Worm (Caenorhabditis elegans) whole organism, mixed stage, embryonic: ENCODE results near the gene toh-1.
"Not testable (repeated sequence)": the region's sequence is repeated elsewhere in the genome, so short reads cannot be mapped to it uniquely, and the experiment has no call there.

Experiments used
- M03D4.4 ChIP-seq: sonication (generic microtip); optimal IDR thresholded peaks from 2 replicates; lab custom pipeline; 2017; ENCODE audit warnings: mild to moderate bottlenecking, missing genetic modification characterization, missing compliant biosample characterization
- bed-3 ChIP-seq: fragments of 200-800 bp; sonication (Bioruptor generic); optimal IDR thresholded peaks from 3 replicates; lab custom pipeline; 2018; ENCODE audit warnings: mild to moderate bottlenecking, missing genetic modification characterization, moderate library complexity, missing compliant biosample characterization
- blmp-1 ChIP-seq: fragments of 150-350 bp; optimal IDR thresholded peaks from 2 replicates; lab custom pipeline; 2014; ENCODE audit warnings: missing biosample characterization, missing genetic modification characterization
- ceh-39 ChIP-seq: fragments of 150-350 bp; optimal IDR thresholded peaks from 2 replicates; lab custom pipeline; 2014; ENCODE audit warnings: missing biosample characterization, missing genetic modification characterization
- ceh-43 ChIP-seq: fragments of 200-800 bp; sonication (Bioruptor generic); optimal IDR thresholded peaks from 2 replicates; lab custom pipeline; 2018; ENCODE audit warnings: mild to moderate bottlenecking, missing genetic modification characterization, moderate library complexity, missing compliant biosample characterization
- ces-1 ChIP-seq: fragments of 150-350 bp; optimal IDR thresholded peaks from 2 replicates; lab custom pipeline; 2014; ENCODE audit warnings: missing biosample characterization, missing genetic modification reagents, missing genetic modification characterization
- cnd-1 ChIP-seq: fragments of 200-800 bp; sonication (Bioruptor generic); optimal IDR thresholded peaks from 2 replicates; lab custom pipeline; 2018; ENCODE audit warnings: mild to moderate bottlenecking, missing genetic modification characterization, missing compliant biosample characterization
- elt-1 ChIP-seq: sonication (generic microtip); optimal IDR thresholded peaks from 2 replicates; lab custom pipeline; 2017; ENCODE audit warnings: missing genetic modification characterization, mild to moderate bottlenecking, missing compliant biosample characterization, antibody characterized with exemption, moderate library complexity, borderline replicate concordance; ENCODE audit not compliant: insufficient read depth
- elt-3 ChIP-seq: fragments of 150-350 bp; optimal IDR thresholded peaks from 2 replicates; lab custom pipeline; 2014; ENCODE audit warnings: missing biosample characterization, missing genetic modification characterization
- flh-1 ChIP-seq: fragments of 200-800 bp; sonication (Bioruptor generic); optimal IDR thresholded peaks from 2 replicates; lab custom pipeline; 2018; ENCODE audit warnings: mild to moderate bottlenecking, missing genetic modification characterization, moderate library complexity, missing compliant biosample characterization
- hlh-1 ChIP-seq: fragments of 150-350 bp; optimal IDR thresholded peaks from 2 replicates; lab custom pipeline; 2014; ENCODE audit warnings: missing biosample characterization, missing genetic modification reagents, missing genetic modification characterization
- lin-32 ChIP-seq: fragments of 200-800 bp; sonication (Bioruptor generic); optimal IDR thresholded peaks from 2 replicates; lab custom pipeline; 2018; ENCODE audit warnings: mild to moderate bottlenecking, missing genetic modification characterization, missing compliant biosample characterization
- lsy-2 ChIP-seq: fragments of 150-350 bp; optimal IDR thresholded peaks from 2 replicates; lab custom pipeline; 2014; ENCODE audit warnings: missing biosample characterization, missing genetic modification characterization
- mab-5 ChIP-seq: fragments of 150-350 bp; optimal IDR thresholded peaks from 2 replicates; lab custom pipeline; 2014; ENCODE audit warnings: missing biosample characterization, missing genetic modification characterization
- mep-1 ChIP-seq: fragments of 150-350 bp; optimal IDR thresholded peaks from 2 replicates; lab custom pipeline; 2017; ENCODE audit warnings: missing biosample characterization, missing genetic modification reagents, missing genetic modification characterization, inconsistent platforms
- nhr-2 ChIP-seq: fragments of 150-350 bp; optimal IDR thresholded peaks from 2 replicates; lab custom pipeline; 2014; ENCODE audit warnings: missing biosample characterization, missing genetic modification characterization
- nhr-237 ChIP-seq: fragments of 150-350 bp; optimal IDR thresholded peaks from 2 replicates; lab custom pipeline; 2014; ENCODE audit warnings: missing biosample characterization, missing genetic modification characterization
- nhr-28 ChIP-seq: fragments of 150-350 bp; optimal IDR thresholded peaks from 2 replicates; lab custom pipeline; 2014; ENCODE audit warnings: missing biosample characterization, missing genetic modification characterization
- nhr-76 ChIP-seq: sonication (generic microtip); optimal IDR thresholded peaks from 2 replicates; lab custom pipeline; 2017; ENCODE audit warnings: missing biosample characterization, missing genetic modification characterization
- pha-4 ChIP-seq: fragments of 150-350 bp; optimal IDR thresholded peaks from 2 replicates; lab custom pipeline; 2018; ENCODE audit warnings: missing biosample characterization, missing genetic modification reagents, missing genetic modification characterization
- sem-2 ChIP-seq: fragments of 200-800 bp; sonication (Bioruptor generic); optimal IDR thresholded peaks from 2 replicates; lab custom pipeline; 2018; ENCODE audit warnings: mild to moderate bottlenecking, missing genetic modification characterization, missing compliant biosample characterization
- snpc-4 ChIP-seq: fragments of 150-350 bp; optimal IDR thresholded peaks from 2 replicates; lab custom pipeline; 2014; ENCODE audit warnings: missing biosample characterization, missing genetic modification characterization
- sptf-1 ChIP-seq: sonication (generic microtip); optimal IDR thresholded peaks from 2 replicates; lab custom pipeline; 2017; ENCODE audit warnings: mild to moderate bottlenecking, missing genetic modification characterization, moderate library complexity, missing compliant biosample characterization
- tbx-8 ChIP-seq: fragments of 200-800 bp; sonication (Bioruptor generic); optimal IDR thresholded peaks from 2 replicates; lab custom pipeline; 2018; ENCODE audit warnings: mild to moderate bottlenecking, missing genetic modification characterization, moderate library complexity, missing compliant biosample characterization
- unc-120 ChIP-seq: sonication (generic microtip); optimal IDR thresholded peaks from 2 replicates; lab custom pipeline; 2017; ENCODE audit warnings: missing genetic modification characterization, missing compliant biosample characterization; ENCODE audit not compliant: poor library complexity, severe bottlenecking
- unc-39 ChIP-seq: fragments of 150-350 bp; optimal IDR thresholded peaks from 2 replicates; lab custom pipeline; 2014; ENCODE audit warnings: missing biosample characterization, missing genetic modification characterization

toh-1 gene

DNA sequence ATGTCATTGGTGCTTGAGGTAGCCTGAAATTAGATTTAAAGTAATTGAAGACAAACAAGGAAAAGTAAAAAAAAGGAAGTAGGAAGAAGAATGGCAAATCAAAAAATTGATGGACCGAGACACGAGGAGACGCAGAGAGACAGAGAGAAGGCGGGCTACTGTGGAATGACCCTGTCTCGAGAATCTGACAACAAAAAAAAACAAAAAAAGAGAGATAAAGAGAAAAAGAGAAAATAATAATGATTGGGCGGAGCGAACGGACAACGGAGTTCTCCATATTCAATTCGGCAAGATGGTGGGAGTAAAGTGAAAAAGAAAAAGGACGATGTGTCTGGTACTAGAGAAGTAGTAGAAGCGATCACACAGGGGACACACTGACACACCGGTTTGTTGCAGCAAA, at the start of gene toh-1:
toh-1 (minus strand) TSS at position 23 of the 400 bp plus-strand sequence.
- no peak for TF ChIP-seq bed-3 (GFP tag; lab: Kevin White, UChicago)
- no peak for TF ChIP-seq mep-1 (tag; lab: Kevin White, UChicago)
- no peak for TF ChIP-seq ceh-43
- no peak for TF ChIP-seq pha-4
- no peak for TF ChIP-seq lsy-2 (tag; lab: Kevin White, UChicago)
- TF ChIP-seq snpc-4, result no peak
- no peak for TF ChIP-seq nhr-237 (tag; lab: Kevin White, UChicago)
- TF ChIP-seq mab-5, result no peak
- no peak for TF ChIP-seq unc-120 (tag; lab: Kevin White, UChicago)
- no peak for TF ChIP-seq nhr-2
- no peak for TF ChIP-seq M03D4.4
- TF ChIP-seq nhr-28 (tag; lab: Kevin White, UChicago), result no peak
- TF ChIP-seq flh-1 (GFP tag; lab: Kevin White, UChicago), result no peak
- no peak for TF ChIP-seq nhr-76

DNA sequence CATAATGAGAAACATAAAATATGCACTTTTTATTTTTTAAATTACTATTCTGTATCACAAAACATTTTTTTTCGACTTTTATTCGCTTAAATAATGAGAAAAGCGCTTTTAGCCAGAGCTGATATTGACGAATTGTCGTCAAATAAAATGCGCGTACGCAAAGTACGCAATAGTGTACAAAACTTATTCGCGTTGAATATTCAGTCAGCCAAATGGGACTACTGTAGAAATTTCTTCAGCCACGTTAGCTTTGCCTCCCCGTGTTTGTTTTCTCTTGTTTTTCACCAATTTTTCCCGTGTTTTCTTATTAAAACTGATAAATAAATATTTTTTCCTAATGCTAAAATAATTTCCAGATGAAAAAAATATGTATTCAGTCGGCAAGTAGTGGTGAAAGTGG, 48.2 kb upstream of the toh-1 start:
- TF ChIP-seq lsy-2 (tag; lab: Kevin White, UChicago), result peak; percentile 88

DNA sequence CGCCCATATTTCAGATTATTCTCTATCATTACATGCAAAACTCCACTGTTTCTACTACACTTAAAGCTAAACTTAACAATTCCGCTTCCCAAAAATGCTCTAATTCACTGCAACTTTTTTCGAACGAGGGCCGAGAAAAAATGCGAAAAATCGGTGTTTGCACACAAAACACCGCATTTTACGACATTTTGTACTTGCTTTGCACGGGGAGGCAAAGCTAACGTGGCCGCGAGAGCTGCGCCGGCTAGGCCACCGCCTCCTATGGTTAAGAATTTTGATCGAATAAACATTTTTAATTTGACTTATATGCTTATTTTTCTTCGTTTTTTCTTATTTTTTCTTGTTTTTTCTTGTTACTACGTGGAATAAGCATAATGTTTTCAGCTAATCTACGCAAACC, 46.0 kb upstream of the toh-1 start:
- TF ChIP-seq lsy-2 (tag; lab: Kevin White, UChicago), result peak; percentile 52

DNA sequence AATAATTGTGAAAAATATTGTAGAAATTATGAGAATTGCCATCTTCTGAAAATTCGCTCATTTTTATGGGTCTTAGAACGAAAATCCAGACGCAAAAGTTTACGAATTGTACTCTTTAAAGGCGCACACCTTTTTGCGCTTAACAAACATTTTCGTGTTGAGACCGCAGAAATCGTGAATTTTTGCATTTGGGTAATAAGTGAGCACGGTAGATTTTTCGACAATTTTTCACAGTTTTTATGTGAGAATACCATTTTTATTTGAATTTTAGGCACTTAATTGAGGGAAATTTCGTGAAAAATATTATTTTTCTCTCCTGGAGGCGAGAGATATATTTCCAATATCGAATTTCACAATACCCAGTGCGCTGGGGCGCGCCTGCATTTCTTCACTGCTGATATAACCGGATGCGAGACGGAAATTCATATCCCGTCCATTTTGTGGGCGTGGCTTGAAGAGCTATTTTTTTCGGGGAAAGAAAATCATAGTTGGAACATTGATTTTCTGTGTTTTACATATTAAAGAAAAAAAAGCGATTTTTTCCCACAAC, 43.3 kb upstream of the toh-1 start, which contains the start of gene cyp-25A4:
cyp-25A4 (minus strand) TSS at position 51 of the 550 bp plus-strand sequence.
- not testable (repeated sequence) for TF ChIP-seq nhr-28 (tag; lab: Kevin White, UChicago); M03D4.4; sem-2 (GFP tag; lab: Kevin White, UChicago)

DNA sequence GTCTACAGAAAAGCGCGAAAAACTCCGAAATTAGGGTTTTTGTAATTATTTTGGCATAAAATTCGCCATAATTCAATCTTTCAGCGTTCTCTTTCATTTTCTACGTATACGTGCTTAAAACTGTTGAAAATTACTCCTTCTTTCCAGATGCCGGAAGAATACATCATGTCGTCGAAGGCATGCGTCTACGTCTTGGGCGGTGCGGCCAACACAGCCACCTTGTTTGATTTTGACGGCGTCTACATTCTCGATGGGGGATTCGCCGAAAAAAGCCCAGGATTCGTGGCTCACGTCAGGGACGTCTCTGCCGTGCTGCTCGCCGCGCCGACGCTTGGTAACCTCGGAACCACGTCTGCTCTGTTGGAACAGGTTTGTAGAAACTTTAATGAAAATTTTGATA, 35.9 kb upstream of the toh-1 start, which contains the start of gene maph-1.3:
maph-1.3 (plus strand) TSS at position 148 of the 400 bp plus-strand sequence.
- TF ChIP-seq sptf-1 (tag; lab: Kevin White, UChicago); elt-3; M03D4.4: not testable (repeated sequence)
- TF ChIP-seq, all 35 proteins: peak for 0; not testable (repeated sequence) for 35

DNA sequence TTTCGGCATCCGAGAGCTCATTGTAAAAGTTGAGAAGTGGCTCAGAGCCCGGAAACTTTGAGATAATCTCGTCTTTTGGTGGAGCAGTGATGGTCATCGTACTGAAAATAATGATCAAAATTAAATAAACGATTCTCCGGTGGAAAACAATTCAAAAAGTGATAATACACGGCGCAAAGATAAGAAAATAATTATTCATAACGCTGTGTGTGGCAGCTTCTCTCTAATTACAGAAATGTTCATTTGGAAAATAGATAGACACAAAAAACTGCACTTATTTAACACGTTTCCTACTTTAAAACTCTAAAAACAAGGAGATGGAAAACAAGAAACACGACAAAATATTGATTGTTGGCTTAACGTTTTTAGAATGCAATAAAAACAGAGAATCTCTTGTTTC, 34.7 kb upstream of the toh-1 start, which contains the start of gene C36A4.4:
C36A4.4 (minus strand) TSS at position 101 of the 400 bp plus-strand sequence.
- TF ChIP-seq cnd-1; nhr-237 (tag; lab: Kevin White, UChicago); nhr-2: not testable (repeated sequence)

DNA sequence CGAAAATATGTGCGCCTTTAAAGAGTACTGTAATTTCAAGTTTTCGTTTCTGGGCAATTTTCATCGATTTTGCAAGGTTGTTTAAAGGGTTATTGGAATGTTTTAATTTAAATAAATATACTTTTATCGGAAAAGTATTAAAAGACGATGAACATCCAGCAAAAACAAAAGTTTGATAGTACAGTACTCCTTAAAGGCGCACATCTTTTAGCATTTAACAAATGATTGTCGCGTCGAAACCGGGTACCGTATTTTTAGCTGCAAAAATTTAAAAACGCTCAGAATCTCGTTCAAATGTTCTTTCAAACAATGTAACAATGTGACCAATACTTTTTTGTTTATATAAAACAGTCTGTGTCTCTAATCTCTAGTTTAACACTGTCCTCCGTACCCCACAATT, 31.4 kb upstream of the toh-1 start, which contains the start of gene C36A4.11:
C36A4.11 (plus strand) TSS at position 301 of the 400 bp plus-strand sequence.
- TF ChIP-seq unc-39 (tag; lab: Kevin White, UChicago); mab-5; sptf-1 (tag; lab: Kevin White, UChicago): not testable (repeated sequence)

DNA sequence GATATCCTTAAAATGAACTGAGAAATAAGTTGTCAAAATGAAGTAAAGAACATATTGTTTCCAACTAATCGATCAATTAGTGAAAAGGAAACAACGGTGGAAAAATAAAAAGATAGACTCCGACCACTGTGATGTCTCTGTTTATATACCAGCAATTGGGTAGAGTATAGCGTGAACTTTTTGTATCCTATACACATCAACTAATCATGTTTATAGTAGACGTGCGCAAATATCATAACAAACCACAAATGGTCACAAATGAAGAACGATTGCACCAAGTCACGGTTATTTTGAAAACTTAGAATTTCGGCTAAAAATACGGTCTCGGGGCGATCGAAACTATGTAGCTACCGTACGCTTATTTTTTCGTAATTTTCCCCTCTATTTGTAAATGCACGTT, 30.8 kb upstream of the toh-1 start, which contains the start of gene cyp-25A3:
cyp-25A3 (minus strand) TSS at position 101 of the 400 bp plus-strand sequence.
- TF ChIP-seq bed-3 (GFP tag; lab: Kevin White, UChicago) (no peak), ces-1 (GFP tag; lab: Kevin White, UChicago) (no peak), tbx-8 (no peak), sptf-1 (tag; lab: Kevin White, UChicago) (no peak), lin-32 (GFP tag; lab: Kevin White, UChicago) (no peak), flh-1 (GFP tag; lab: Kevin White, UChicago) (no peak), hlh-1 (tag; lab: Kevin White, UChicago) (no peak), pha-4 (no peak), nhr-237 (tag; lab: Kevin White, UChicago) (no peak), snpc-4 (no peak), M03D4.4 (no peak), elt-1 (tag; lab: Kevin White, UChicago) (no peak), cnd-1 (no peak), ceh-39 (tag; lab: Kevin White, UChicago) (no peak), nhr-2 (no peak), nhr-76 (no peak), blmp-1 (tag; lab: Kevin White, UChicago) (no peak)
